Worm (Caenorhabditis elegans) whole organism, L4/young adult: ENCODE measurements around the gene nhr-26.

Experiments used
- W03F9.2 ChIP-seq: fragments of 150-350 bp; optimal IDR thresholded peaks from 2 replicates; lab custom pipeline; 2014; ENCODE audit warnings: missing biosample characterization, missing genetic modification characterization
- dao-5 ChIP-seq: sonication (generic microtip); optimal IDR thresholded peaks from 2 replicates; lab custom pipeline; 2016; ENCODE audit warnings: missing genotype, missing genetic modification characterization, moderate library complexity, missing compliant biosample characterization
- him-1 ChIP-seq: sonication (generic microtip); optimal IDR thresholded peaks from 2 replicates; lab custom pipeline; 2016; ENCODE audit warnings: missing genotype, missing genetic modification reagents, missing genetic modification characterization, missing compliant biosample characterization

Gene nhr-26

DNA sequence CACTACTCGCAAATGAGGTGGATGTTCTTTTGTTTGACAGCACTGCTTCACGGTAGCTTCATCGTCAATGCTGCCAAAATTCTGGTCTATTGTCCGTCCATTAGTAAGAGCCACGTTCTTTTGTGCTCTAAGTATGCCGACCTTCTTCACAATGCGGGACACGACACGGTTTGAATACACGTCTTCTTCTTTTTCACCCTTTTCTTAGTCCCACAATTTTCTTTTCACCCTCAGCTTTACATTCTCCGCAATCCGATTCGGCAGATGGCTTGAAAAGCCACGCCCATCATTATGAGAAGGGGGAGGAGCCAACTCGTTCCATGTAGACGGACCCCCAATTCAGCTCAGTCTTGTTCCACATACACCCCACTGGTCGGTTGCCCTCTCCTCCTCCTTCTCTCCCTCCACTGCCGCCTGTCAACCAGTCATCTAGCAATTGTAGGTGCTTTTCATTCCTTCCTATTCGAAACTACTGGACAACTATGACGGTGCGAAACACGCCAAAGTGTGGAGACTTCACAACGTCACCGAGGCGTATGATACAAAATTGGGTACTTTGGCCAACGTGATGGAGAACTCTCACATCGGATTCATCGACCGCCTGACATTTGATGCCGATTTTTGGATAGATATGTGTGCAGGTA lies 8.4 kb downstream of the nhr-26 start:
- TF ChIP-seq W03F9.2 (tag; lab: Kevin White, UChicago), result no peak
- no peak for TF ChIP-seq dao-5 (tag; lab: Kevin White, UChicago)
- no peak for TF ChIP-seq him-1 (tag; lab: Kevin White, UChicago)

DNA sequence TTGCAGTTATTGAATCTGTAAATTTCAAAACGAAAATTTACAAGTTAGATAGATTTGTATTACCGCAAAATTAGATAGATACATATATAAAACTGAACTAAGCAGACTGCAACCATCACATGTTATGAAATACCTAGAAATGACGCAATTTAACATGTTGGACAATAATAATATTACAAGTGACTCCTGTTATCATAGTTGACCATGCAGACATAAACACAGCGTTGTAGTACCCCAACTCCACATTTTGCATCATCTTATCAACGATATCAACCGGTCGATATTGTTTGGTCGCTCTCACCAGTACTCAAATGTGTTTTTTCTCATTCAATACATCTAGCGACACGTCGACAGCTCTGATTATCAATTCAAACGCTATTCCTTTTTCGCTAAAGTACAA lies 9.0 kb downstream of the nhr-26 start, which contains the start of gene ugt-50:
TSS of gene ugt-50 (plus strand) at position 268 of the 400 bp plus-strand sequence.
- TF ChIP-seq dao-5 (tag; lab: Kevin White, UChicago), result no peak
- no peak for TF ChIP-seq W03F9.2 (tag; lab: Kevin White, UChicago)
- TF ChIP-seq him-1 (tag; lab: Kevin White, UChicago), result no peak

DNA sequence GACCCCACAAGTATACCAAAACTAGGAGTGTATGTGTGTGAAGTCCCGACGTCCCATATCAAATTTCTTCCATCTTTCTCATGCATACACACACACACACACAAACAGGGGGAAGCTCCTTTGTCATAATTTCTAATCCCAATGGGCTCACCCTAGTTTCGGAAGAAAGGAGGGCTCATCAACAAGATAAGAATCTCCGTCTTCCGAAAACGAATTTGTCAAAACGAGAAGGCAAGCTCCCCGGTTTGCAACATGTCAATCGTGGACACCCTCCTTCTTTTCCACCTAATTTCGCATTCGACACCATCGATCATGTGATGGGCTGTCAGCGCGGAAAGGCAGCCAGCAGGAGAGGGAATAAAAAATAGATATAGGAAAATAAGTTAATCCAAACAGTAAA lies 9.9 kb downstream of the nhr-26 start:
- TF ChIP-seq W03F9.2 (tag; lab: Kevin White, UChicago), result no peak
- TF ChIP-seq him-1 (tag; lab: Kevin White, UChicago), result no peak

DNA sequence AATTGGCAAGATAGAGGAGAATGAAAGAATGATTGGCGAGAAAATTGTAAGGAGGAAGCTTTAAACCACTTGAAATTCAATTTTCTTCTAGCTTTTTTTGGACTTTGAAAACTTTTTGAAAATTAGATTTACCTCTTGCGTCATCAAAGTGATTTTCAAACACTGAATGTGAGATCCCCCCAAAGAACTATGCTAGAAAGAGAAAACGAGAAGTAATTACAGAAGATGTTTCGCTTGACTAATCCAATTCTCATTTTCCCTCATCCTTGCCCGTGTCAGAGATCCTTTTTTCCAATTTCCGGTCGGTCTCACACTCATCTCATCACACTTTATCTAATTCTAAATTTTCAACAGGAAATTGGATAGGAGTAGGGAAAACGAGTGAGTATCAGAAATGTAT lies 10.4 kb downstream of the nhr-26 start:
- TF ChIP-seq W03F9.2 (tag; lab: Kevin White, UChicago) (no peak), him-1 (tag; lab: Kevin White, UChicago) (no peak), dao-5 (tag; lab: Kevin White, UChicago) (no peak)

DNA sequence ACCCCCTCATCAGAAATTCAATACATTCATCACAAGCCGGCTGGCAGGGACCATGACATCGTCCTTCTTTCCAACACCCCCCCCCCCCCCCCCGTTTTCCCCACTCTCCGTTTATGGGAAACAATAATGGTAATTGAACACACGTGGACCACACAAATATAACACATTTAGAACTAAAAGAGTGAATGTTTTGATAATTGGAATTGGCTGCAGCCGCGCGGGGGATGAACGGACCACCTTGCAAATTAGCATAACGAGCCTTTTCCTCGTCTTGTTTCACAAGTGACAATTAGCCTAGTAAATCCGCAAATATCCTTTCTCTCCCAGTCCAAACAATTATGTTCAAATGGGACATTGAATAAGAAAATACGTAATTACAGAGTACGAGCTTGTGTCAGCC lies 11.6 kb downstream of the nhr-26 start:
- no peak for TF ChIP-seq dao-5 (tag; lab: Kevin White, UChicago)
- TF ChIP-seq him-1 (tag; lab: Kevin White, UChicago), result no peak
- TF ChIP-seq W03F9.2 (tag; lab: Kevin White, UChicago), result no peak

DNA sequence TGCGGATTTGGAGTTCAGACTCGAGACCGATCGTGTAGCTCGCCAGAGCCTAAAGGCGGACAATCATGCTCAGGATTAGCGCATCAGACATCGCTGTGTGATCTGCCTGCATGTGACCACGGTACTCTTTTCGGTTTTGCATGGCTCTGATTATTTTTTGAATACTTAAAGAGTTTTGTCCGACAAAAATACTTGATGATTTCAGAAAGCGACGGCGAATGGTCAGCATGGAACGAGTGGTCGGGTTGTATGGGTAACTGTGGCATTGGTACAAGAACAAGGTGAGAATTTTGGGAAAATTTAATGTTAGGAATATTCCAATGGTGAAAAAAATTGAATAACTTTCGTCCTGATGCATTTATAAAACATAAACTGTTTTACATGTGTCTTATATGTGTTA lies 12.8 kb downstream of the nhr-26 start:
- TF ChIP-seq W03F9.2 (tag; lab: Kevin White, UChicago) (no peak), dao-5 (tag; lab: Kevin White, UChicago) (no peak), him-1 (tag; lab: Kevin White, UChicago) (no peak)

DNA sequence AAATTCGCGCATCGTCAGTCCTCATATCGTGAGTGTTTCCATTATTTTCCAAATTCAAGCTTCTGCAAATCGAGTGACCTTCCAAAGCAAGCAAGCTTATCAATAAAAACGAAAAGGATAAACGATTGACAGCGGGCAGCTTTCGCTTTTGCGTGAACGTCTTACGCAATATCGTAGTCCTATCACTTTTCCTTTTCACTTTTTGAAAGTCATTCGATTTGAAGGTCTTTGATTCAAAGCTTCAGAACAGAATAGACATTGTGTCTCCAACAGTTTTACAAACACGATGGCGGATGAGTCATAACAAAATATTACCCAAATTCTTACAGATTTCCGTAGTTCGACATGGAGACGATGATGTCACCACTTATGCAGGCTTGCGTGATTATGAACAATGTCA lies 20.7 kb downstream of the nhr-26 start:
- TF ChIP-seq him-1 (tag; lab: Kevin White, UChicago), result no peak

DNA sequence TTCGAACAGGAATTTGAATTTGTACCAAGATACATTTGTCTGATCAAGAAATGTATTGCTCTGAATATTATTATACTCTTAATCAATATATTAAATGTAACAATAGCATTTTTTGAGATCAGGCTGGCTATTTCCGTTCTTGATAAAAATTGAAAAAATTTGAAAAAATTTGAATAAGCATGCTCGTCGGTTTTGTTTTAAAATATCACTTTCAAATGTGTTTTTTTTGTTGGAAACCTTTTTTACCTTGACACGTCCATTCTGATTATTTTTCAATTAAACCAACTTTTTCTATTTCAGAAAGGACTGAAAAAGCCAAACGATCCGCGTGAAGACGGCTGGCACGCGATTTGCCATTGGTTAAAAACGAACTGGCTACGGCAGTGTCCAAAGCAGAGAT lies 21.7 kb downstream of the nhr-26 start, which contains the start of gene adt-1:
TSS of gene adt-1 (plus strand) at position 301 of the 400 bp plus-strand sequence.
- TF ChIP-seq W03F9.2 (tag; lab: Kevin White, UChicago) (no peak), him-1 (tag; lab: Kevin White, UChicago) (no peak), dao-5 (tag; lab: Kevin White, UChicago) (no peak)

DNA sequence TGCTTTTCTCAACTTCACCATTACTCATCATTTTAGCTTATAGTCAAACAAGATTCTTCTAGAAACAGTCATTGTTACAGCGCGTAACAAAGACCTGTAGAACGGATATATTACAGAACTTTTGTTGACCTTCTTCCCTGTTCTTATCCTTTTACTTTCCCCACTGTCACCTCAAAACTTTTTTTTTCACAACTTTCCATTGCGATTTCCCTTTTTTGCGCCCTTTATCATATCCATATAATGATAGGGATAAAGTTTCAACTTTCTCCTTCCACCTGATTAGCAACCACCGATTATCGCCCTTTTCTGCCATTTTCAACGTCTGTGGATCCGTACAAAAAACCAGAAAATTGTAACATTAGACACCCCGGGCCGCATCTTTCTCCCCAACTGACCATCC lies 23.2 kb downstream of the nhr-26 start:
- TF ChIP-seq W03F9.2 (tag; lab: Kevin White, UChicago) (no peak), him-1 (tag; lab: Kevin White, UChicago) (no peak), dao-5 (tag; lab: Kevin White, UChicago) (no peak)

DNA sequence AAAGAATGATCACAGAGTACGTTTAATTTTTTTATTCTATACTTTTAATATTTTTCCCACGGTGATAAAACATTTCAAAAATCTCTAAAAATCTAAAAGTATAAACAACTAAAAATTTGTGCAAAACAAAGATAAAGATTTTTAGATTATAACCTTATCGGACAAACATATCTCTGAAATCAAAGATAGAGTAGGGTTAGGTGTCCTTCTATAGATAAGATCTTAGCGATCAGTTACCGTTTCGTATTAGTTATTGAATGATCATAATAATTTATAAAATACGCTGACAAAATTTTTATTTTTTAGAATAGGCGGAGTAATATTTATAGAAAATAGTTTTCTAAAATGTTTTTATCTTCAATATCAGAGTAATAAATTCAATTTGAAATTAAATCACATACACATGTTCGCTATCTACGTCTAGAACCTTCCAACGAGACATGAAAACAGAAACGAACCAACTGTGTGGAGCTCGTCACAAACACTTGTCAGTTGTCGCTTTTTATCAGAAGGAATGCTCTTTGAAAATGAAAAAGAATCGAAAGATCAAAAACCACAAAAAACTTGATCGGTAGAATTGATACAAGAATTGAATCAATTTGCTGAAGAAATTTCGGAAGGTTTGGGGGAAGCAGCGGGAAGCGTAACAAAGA lies 28.5 kb downstream of the nhr-26 start:
- no peak for TF ChIP-seq him-1 (tag; lab: Kevin White, UChicago)
- TF ChIP-seq dao-5 (tag; lab: Kevin White, UChicago), result no peak
- TF ChIP-seq W03F9.2 (tag; lab: Kevin White, UChicago), result no peak

DNA sequence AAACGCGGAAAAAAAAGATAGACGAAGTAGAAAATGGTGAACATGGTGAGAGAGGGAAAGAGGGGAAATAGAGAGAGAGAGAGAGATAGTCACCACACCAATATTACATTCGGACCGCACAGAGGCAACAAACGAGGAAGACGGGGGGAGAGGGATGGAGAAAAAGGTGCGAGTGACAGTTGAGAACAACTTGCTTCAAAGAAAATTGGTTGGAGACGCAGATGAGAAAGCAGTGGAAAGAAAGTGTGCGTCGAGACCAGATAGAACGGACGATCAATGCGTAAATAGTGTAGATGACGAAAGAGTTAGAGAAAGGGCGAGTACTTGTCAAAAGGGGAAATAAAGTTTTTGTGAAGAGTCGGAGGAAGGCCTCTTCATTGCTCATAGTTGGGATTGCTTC lies 29.9 kb downstream of the nhr-26 start:
- TF ChIP-seq W03F9.2 (tag; lab: Kevin White, UChicago), result peak; percentile 31
- peak; percentile 20 for TF ChIP-seq him-1 (tag; lab: Kevin White, UChicago)
- TF ChIP-seq dao-5 (tag; lab: Kevin White, UChicago), result no peak

DNA sequence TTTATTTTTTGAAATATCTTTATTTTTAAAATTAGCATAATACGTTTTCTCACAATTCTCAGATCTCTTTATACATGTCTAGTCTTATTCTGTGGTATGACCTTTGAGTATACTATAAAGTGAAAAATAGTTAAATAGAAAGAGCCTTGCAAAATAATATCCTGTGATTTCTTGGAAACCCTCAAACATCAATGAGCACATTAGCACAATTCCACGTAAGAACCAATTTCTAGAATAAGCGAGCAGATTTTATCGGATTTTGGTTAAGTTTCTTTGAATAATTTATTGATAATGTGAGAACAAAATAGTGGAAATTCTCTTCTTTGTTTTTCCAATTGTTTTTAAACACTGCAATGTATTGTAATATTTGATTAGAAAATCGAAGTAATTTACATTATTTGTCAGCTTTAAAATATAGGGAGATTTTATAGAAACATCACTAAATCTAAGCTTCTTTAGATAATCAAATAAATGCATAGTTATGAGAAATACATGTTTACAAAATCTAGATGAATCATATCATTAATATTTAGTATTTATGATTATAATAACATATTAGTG lies 31.2 kb downstream of the nhr-26 start:
- TF ChIP-seq him-1 (tag; lab: Kevin White, UChicago), result no peak
- no peak for TF ChIP-seq W03F9.2 (tag; lab: Kevin White, UChicago)

DNA sequence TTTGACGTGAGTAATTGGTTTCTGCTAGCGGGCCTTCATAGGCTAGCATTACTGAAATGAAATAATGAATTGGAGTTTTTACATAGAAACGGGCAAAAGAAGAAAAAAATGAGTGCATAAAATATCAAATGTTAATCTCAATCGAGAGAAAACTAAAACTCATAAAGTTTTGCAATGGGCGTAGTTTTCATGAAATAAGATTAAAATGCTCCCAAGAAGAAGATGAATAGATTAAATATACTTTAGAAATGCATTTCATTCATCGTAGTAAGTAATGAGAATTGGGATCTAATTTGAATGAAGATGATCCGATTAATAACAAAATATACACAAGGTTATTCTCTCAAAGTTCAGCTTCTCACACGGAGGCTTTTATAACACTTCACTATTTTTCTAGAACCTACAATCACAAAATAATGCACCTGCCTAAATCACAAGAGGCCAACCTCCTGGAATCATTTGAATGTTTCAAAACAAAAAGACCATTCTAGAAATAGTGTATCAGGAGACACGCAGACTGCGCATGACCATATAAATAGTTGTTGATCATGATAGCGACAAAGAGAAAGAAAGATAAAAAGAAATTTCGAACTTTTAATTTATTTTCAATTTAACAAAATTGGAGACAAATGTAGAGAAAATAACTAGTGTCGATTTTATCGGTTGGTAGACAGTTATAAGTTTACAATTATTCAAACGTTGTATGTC lies 32.3 kb downstream of the nhr-26 start, which contains the start of gene nhr-17:
TSS of gene nhr-17 (minus strand) at position 51 of the 708 bp plus-strand sequence.
- TF ChIP-seq him-1 (tag; lab: Kevin White, UChicago) (no peak), W03F9.2 (tag; lab: Kevin White, UChicago) (no peak), dao-5 (tag; lab: Kevin White, UChicago) (no peak)
